Fruit fly (Drosophila melanogaster) whole organism, prepupa: ENCODE data around the gene Ptpmeg.

ENCODE experiments used
- CG10631 ChIP-seq: fragments of 200-800 bp; sonication (Bioruptor generic); optimal IDR thresholded peaks from 2 replicates; lab custom pipeline; 2016; ENCODE audit warnings: missing biosample characterization, missing genetic modification characterization
- CG11294 ChIP-seq: fragments of 200-800 bp; sonication (Bioruptor generic); IDR thresholded peaks from 2 replicates; pipeline ENCODE4 v1.3.6; 2022; ENCODE audit warnings: missing biosample characterization, missing genetic modification characterization
- CG11762 ChIP-seq: fragments of 200-800 bp; sonication (Bioruptor generic); optimal IDR thresholded peaks from 3 replicates; lab custom pipeline; 2016; ENCODE audit warnings: missing biosample characterization, missing genetic modification characterization; ENCODE audit not compliant: insufficient read depth
- CG15336 ChIP-seq: fragments of 200-800 bp; sonication (Bioruptor generic); IDR thresholded peaks from 2 replicates; pipeline ENCODE4 v1.3.6; 2022; ENCODE audit warnings: missing biosample characterization, missing genetic modification characterization
- CG16779 ChIP-seq: fragments of 200-800 bp; sonication (Bioruptor generic); optimal IDR thresholded peaks from 3 replicates; lab custom pipeline; 2017; ENCODE audit warnings: missing biosample characterization, mild to moderate bottlenecking, missing genetic modification characterization
- CG3032 ChIP-seq: fragments of 200-800 bp; optimal IDR thresholded peaks from 2 replicates; lab custom pipeline; 2019; ENCODE audit warnings: missing biosample characterization, mild to moderate bottlenecking, missing genetic modification characterization, moderate library complexity
- CG32006 ChIP-seq: fragments of 200-800 bp; sonication (Bioruptor generic); optimal IDR thresholded peaks from 3 replicates; lab custom pipeline; 2017; ENCODE audit warnings: missing biosample characterization, mild to moderate bottlenecking, missing genetic modification characterization
- CG34406 ChIP-seq: fragments of 200-800 bp; sonication (Bioruptor generic); optimal IDR thresholded peaks from 3 replicates; lab custom pipeline; 2016; ENCODE audit warnings: missing biosample characterization, missing genetic modification characterization
- CG3919 ChIP-seq: fragments of 200-800 bp; sonication (Bioruptor generic); optimal IDR thresholded peaks from 3 replicates; lab custom pipeline; 2016; ENCODE audit warnings: missing biosample characterization, missing genetic modification characterization
- CG4318 ChIP-seq: fragments of 200-800 bp; sonication (Bioruptor generic); optimal IDR thresholded peaks from 3 replicates; lab custom pipeline; 2017; ENCODE audit warnings: missing biosample characterization, mild to moderate bottlenecking, missing genetic modification characterization
- CG6163 ChIP-seq: fragments of 200-800 bp; sonication (Bioruptor generic); IDR thresholded peaks from 3 replicates; pipeline ENCODE4 v1.3.6; 2022; ENCODE audit warnings: missing biosample characterization, missing genetic modification characterization
- CG6276 ChIP-seq: fragments of 200-800 bp; sonication (Bioruptor generic); optimal IDR thresholded peaks from 2 replicates; lab custom pipeline; 2017; ENCODE audit warnings: missing biosample characterization, mild to moderate bottlenecking, missing genetic modification characterization
- CG6792 ChIP-seq: fragments of 200-800 bp; sonication (Bioruptor generic); optimal IDR thresholded peaks from 3 replicates; lab custom pipeline; 2016; ENCODE audit warnings: missing biosample characterization, missing genetic modification characterization
- CG6808 ChIP-seq: fragments of 200-800 bp; sonication (Bioruptor generic); optimal IDR thresholded peaks from 3 replicates; lab custom pipeline; 2017; ENCODE audit warnings: missing biosample characterization, missing genetic modification characterization, mild to moderate bottlenecking, moderate library complexity, missing genetic modification reagents
- CG6854 ChIP-seq: fragments of 200-800 bp; sonication (Bioruptor generic); optimal IDR thresholded peaks from 2 replicates; lab custom pipeline; 2017; ENCODE audit warnings: missing biosample characterization, mild to moderate bottlenecking, missing genetic modification characterization
- CG7368 ChIP-seq: fragments of 200-800 bp; sonication (Bioruptor generic); optimal IDR thresholded peaks from 3 replicates; lab custom pipeline; 2016; ENCODE audit warnings: missing biosample characterization, missing genetic modification characterization
- CG8319 ChIP-seq: fragments of 200-800 bp; sonication (Bioruptor generic); optimal IDR thresholded peaks from 3 replicates; lab custom pipeline; 2016; ENCODE audit warnings: missing biosample characterization, missing genetic modification characterization
- CG9139 ChIP-seq: fragments of 200-800 bp; sonication (Bioruptor generic); optimal IDR thresholded peaks from 3 replicates; lab custom pipeline; 2017; ENCODE audit warnings: missing biosample characterization, mild to moderate bottlenecking, missing genetic modification characterization
- Eip78C ChIP-seq: fragments of 200-800 bp; sonication (Bioruptor generic); peaks from one replicate; lab custom pipeline; 2016; ENCODE audit warnings: missing biosample characterization, missing genetic modification characterization
- Ets21C ChIP-seq: fragments of 200-800 bp; sonication (Bioruptor generic); optimal IDR thresholded peaks from 3 replicates; lab custom pipeline; 2016; ENCODE audit warnings: missing biosample characterization, missing genetic modification characterization
- Ets96B ChIP-seq: fragments of 200-800 bp; optimal IDR thresholded peaks from 2 replicates; lab custom pipeline; 2019; ENCODE audit warnings: missing biosample characterization, mild to moderate bottlenecking, missing genetic modification characterization, moderate library complexity
- Gug ChIP-seq: fragments of 200-800 bp; sonication (Bioruptor generic); IDR thresholded peaks from 2 replicates; pipeline ENCODE4 v1.3.6; 2022; ENCODE audit warnings: missing biosample characterization, missing genetic modification characterization
- Hr38 ChIP-seq: sonication (Bioruptor generic); optimal IDR thresholded peaks from 2 replicates; lab custom pipeline; 2016; ENCODE audit warnings: missing biosample characterization, missing genetic modification characterization
- Hr39 ChIP-seq: fragments of 200-800 bp; sonication (Bioruptor generic); optimal IDR thresholded peaks from 2 replicates; lab custom pipeline; 2016; ENCODE audit warnings: missing biosample characterization, missing genetic modification characterization
- Hr4 ChIP-seq: fragments of 200-800 bp; sonication (Bioruptor generic); optimal IDR thresholded peaks from 3 replicates; lab custom pipeline; 2016; ENCODE audit warnings: missing biosample characterization, missing genetic modification characterization
- Lpt ChIP-seq: fragments of 200-800 bp; sonication (Bioruptor generic); optimal IDR thresholded peaks from 3 replicates; lab custom pipeline; 2016; ENCODE audit warnings: missing biosample characterization, missing genetic modification characterization
- Met ChIP-seq: fragments of 200-800 bp; sonication (Bioruptor generic); optimal IDR thresholded peaks from 3 replicates; lab custom pipeline; 2016; ENCODE audit warnings: missing biosample characterization, missing genetic modification characterization
- Smox ChIP-seq: fragments of 200-800 bp; sonication (Bioruptor generic); optimal IDR thresholded peaks from 3 replicates; lab custom pipeline; 2016; ENCODE audit warnings: missing biosample characterization, missing genetic modification characterization
- Sox102F ChIP-seq: fragments of 200-800 bp; sonication (Bioruptor generic); optimal IDR thresholded peaks from 2 replicates; lab custom pipeline; 2016; ENCODE audit warnings: missing biosample characterization, mild to moderate bottlenecking, missing genetic modification characterization
- Sox14 ChIP-seq: fragments of 200-800 bp; sonication (Bioruptor generic); optimal IDR thresholded peaks from 3 replicates; lab custom pipeline; 2016; ENCODE audit warnings: missing biosample characterization, missing genetic modification characterization
- Sox15 ChIP-seq: fragments of 200-800 bp; sonication (Bioruptor generic); optimal IDR thresholded peaks from 3 replicates; lab custom pipeline; 2016; ENCODE audit warnings: missing biosample characterization, missing genetic modification characterization
- achi ChIP-seq: fragments of 200-800 bp; sonication (Bioruptor generic); optimal IDR thresholded peaks from 3 replicates; lab custom pipeline; 2016; ENCODE audit warnings: missing biosample characterization, missing genetic modification characterization
- dsx ChIP-seq: fragments of 200-800 bp; optimal IDR thresholded peaks from 3 replicates; lab custom pipeline; 2019; ENCODE audit warnings: missing biosample characterization, mild to moderate bottlenecking, missing genetic modification characterization, moderate library complexity; ENCODE audit not compliant: poor library complexity, severe bottlenecking
- eg ChIP-seq: fragments of 200-800 bp; sonication (Bioruptor generic); IDR thresholded peaks from 3 replicates; pipeline ENCODE4 v1.3.6; 2022; ENCODE audit warnings: missing biosample characterization, missing genetic modification characterization
- esn ChIP-seq: fragments of 200-800 bp; sonication (Bioruptor generic); optimal IDR thresholded peaks from 2 replicates; lab custom pipeline; 2016; ENCODE audit warnings: missing biosample characterization, mild to moderate bottlenecking, missing genetic modification characterization, moderate library complexity
- fd59A ChIP-seq: fragments of 200-800 bp; sonication (Bioruptor generic); optimal IDR thresholded peaks from 2 replicates; lab custom pipeline; 2017; ENCODE audit warnings: missing biosample characterization, mild to moderate bottlenecking, missing genetic modification characterization, missing genetic modification reagents
- fkh ChIP-seq: fragments of 200-800 bp; sonication (Bioruptor generic); optimal IDR thresholded peaks from 3 replicates; lab custom pipeline; 2017; ENCODE audit warnings: missing biosample characterization, mild to moderate bottlenecking, missing genetic modification characterization, moderate library complexity
- lz ChIP-seq: fragments of 200-800 bp; sonication (Bioruptor generic); optimal IDR thresholded peaks from 3 replicates; lab custom pipeline; 2016; ENCODE audit warnings: missing biosample characterization, missing genetic modification characterization
- net ChIP-seq: fragments of 200-800 bp; sonication (Bioruptor generic); optimal IDR thresholded peaks from 3 replicates; lab custom pipeline; 2016; ENCODE audit warnings: missing biosample characterization, missing genetic modification characterization
- pdm3 ChIP-seq: fragments of 200-800 bp; sonication (Bioruptor generic); optimal IDR thresholded peaks from 3 replicates; lab custom pipeline; 2016; ENCODE audit warnings: missing biosample characterization, missing genetic modification characterization
- spab ChIP-seq: fragments of 200-800 bp; sonication (Bioruptor generic); optimal IDR thresholded peaks from 2 replicates; lab custom pipeline; 2017; ENCODE audit warnings: missing biosample characterization, mild to moderate bottlenecking, missing genetic modification characterization, missing genetic modification reagents
- ss ChIP-seq, 2 experiments: fragments of 200-800 bp; sonication (Bioruptor generic); optimal IDR thresholded peaks; 2 replicates in 1 of 2; 3 replicates in 1 of 2; lab custom pipeline; 2017 to 2018; ENCODE audit warnings: mild to moderate bottlenecking in 2 of 2, missing biosample characterization in 2 of 2, missing genetic modification characterization in 2 of 2, moderate library complexity in 1 of 2
- svp ChIP-seq: fragments of 200-800 bp; sonication (Bioruptor generic); peaks from one replicate; lab custom pipeline; 2016; ENCODE audit warnings: missing biosample characterization, missing genetic modification characterization
- topi ChIP-seq: fragments of 200-800 bp; sonication (Bioruptor generic); optimal IDR thresholded peaks from 3 replicates; lab custom pipeline; 2016; ENCODE audit warnings: missing biosample characterization, missing genetic modification characterization
- vri ChIP-seq: fragments of 200-800 bp; sonication (Bioruptor generic); optimal IDR thresholded peaks from 3 replicates; lab custom pipeline; 2016; ENCODE audit warnings: missing biosample characterization, mild to moderate bottlenecking, missing genetic modification characterization

Gene Ptpmeg

DNA sequence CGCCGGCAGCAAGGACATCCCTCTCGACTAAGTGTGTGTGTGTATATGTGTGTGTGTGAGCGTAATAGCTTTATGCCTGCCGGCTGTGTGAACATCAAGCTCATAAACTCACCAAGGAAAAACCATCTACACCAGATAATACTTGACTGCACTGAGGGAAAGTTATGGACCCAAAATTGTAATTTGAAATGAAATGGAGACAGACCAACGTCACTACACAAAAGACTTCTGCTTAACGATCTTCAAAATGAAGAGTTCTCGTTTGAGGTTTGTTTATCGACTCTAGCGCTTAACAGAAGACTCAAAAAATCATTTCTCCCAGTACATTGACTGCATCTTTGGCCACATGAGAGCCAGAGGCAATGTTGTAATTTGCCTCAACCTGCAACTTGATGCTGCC is 60.2 kb downstream of the Ptpmeg start (continued):
- TF ChIP-seq CG3032 (tag; lab: Kevin White, UChicago) (peak; percentile 29), vri (GFP tag; lab: Kevin White, UChicago) (peak; percentile 51), CG3919 (GFP tag; lab: Kevin White, UChicago) (peak; percentile 73), Hr38 (no peak), net (GFP tag; lab: Kevin White, UChicago) (peak; percentile 40), achi (GFP tag; lab: Kevin White, UChicago) (peak; percentile 57), lz (GFP tag; lab: Kevin White, UChicago) (peak; percentile 66), CG9139 (GFP tag; lab: Kevin White, UChicago) (no peak), Hr39 (GFP tag; lab: Kevin White, UChicago) (peak; percentile 73), CG10631 (peak; percentile 51), CG11762 (GFP tag; lab: Kevin White, UChicago) (peak; percentile 36), CG16779 (tag; lab: Kevin White, UChicago) (no peak), fkh (GFP tag; lab: Kevin White, UChicago) (no peak), CG4318 (GFP tag; lab: Kevin White, UChicago) (no peak), Met (GFP tag; lab: Kevin White, UChicago) (peak; percentile 65), Ets96B (tag; lab: Kevin White, UChicago) (peak; percentile 57), Eip78C (GFP tag; lab: Kevin White, UChicago) (peak; percentile 90), CG6854 (GFP tag; lab: Kevin White, UChicago) (no peak), CG7368 (peak; percentile 47), CG6163 (GFP tag; lab: Robert Waterston, UW) (peak; percentile 65; the same call in 2 of the 3 replicates), Ets21C (GFP tag; lab: Kevin White, UChicago) (peak; percentile 40)

DNA sequence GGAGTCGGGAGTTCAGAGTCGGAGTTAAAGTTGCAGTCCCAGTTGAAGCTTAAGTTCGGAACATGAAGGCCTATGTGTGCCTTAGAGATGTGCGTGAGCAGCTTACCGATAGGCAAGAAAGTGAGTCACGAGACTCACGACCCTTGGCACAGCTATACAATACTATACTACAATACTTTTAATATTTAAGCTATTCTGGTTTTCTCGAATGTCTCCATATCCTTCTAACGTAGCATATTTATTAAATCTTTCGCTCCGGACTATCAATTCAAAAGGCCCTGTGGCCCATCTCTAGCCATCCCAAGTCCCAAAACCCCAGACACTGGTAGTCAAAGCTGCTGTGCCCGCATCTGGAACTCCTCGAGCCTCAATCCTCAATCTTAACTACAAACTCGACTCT is 62.3 kb downstream of the Ptpmeg start:
- TF ChIP-seq Lpt (GFP tag; lab: Kevin White, UChicago) (no peak), CG6808 (GFP tag; lab: Kevin White, UChicago) (peak; percentile 18), svp (GFP tag; lab: Kevin White, UChicago) (peak; percentile 66), lz (GFP tag; lab: Kevin White, UChicago) (no peak), Hr4 (GFP tag; lab: Kevin White, UChicago) (no peak), esn (peak; percentile 2), dsx (GFP tag; lab: Kevin White, UChicago) (peak; percentile 23), ss (GFP tag; optimal IDR thresholded peaks at IDR 0.05; lab: Kevin White, UChicago) (peak in 1 of 2 experiments; percentile 8), CG6276 (GFP tag; lab: Kevin White, UChicago) (no peak), Met (GFP tag; lab: Kevin White, UChicago) (peak; percentile 2), topi (GFP tag; lab: Kevin White, UChicago) (peak; percentile 27), Hr38 (no peak), CG8319 (no peak), CG34406 (no peak), CG3032 (tag; lab: Kevin White, UChicago) (peak; percentile 22), CG16779 (tag; lab: Kevin White, UChicago) (no peak), Sox14 (no peak), Ets21C (GFP tag; lab: Kevin White, UChicago) (no peak), CG32006 (GFP tag; lab: Kevin White, UChicago) (no peak), Ets96B (tag; lab: Kevin White, UChicago) (no peak), CG15336 (GFP tag; lab: Robert Waterston, UW) (no peak), Eip78C (GFP tag; lab: Kevin White, UChicago) (peak; percentile 64), eg (GFP tag; lab: Robert Waterston, UW) (no peak)

DNA sequence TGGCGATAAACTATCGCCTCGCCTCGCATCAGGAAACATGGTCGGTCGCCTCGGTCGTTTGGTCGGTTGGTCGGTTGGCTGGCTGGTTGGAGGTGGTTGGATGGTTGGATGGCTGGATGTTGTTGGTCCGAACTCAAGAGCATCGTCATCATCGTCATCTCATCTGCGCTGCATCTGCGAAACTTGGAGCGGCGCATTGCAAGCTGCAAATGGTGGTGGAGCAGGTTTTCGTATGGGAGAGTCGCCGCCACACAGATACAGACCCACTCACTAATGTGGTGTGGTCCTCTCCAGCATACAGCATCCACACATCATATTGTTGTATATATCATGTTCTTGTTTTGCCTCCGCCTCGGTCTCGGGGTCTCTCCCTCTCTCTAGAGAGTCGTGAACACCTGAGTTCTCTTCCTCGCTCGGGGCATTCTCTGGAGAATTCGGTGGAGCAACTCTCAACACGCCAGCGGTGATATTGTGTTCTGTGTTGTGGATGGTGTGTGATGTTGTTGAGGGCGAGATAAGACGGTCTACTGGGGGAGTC is 64.8 kb downstream of the Ptpmeg start, which contains the start of gene trh:
Gene trh (minus strand): TSS at position 12 of the 538 bp plus-strand sequence.
- TF ChIP-seq CG6792 (GFP tag; lab: Kevin White, UChicago) (no peak), vri (GFP tag; lab: Kevin White, UChicago) (no peak), Sox102F (GFP tag; lab: Kevin White, UChicago) (peak; percentile 9), Eip78C (GFP tag; lab: Kevin White, UChicago) (peak; percentile 18), CG11294 (GFP tag; lab: Robert Waterston, UW) (no peak), CG8319 (no peak), pdm3 (GFP tag; lab: Kevin White, UChicago) (no peak), CG4318 (GFP tag; lab: Kevin White, UChicago) (no peak), Smox (GFP tag; lab: Kevin White, UChicago) (no peak), fkh (GFP tag; lab: Kevin White, UChicago) (no peak), spab (no peak), Sox15 (no peak), CG6163 (GFP tag; lab: Robert Waterston, UW) (no peak), Gug (GFP tag; lab: Robert Waterston, UW) (no peak), lz (GFP tag; lab: Kevin White, UChicago) (no peak), fd59A (GFP tag; lab: Kevin White, UChicago) (no peak)
